Worm (Caenorhabditis elegans) whole organism, L4 larva: Measurements from ENCODE around the gene C08F8.6.
A peak's percentile ranks its signal among the peaks of the same experiment; 100 is the strongest.

ENCODE experiments used
- F10B5.3 ChIP-seq: sonication (generic microtip); optimal IDR thresholded peaks from 2 replicates; lab custom pipeline; 2016; ENCODE audit warnings: mild to moderate bottlenecking, missing genetic modification characterization, missing compliant biosample characterization
- F37D6.2 ChIP-seq: sonication (generic microtip); optimal IDR thresholded peaks from 2 replicates; lab custom pipeline; 2016; ENCODE audit warnings: mild to moderate bottlenecking, missing genetic modification characterization, missing compliant biosample characterization
- R02D3.7 ChIP-seq: fragments of 150-350 bp; sonication (generic microtip); optimal IDR thresholded peaks from 3 replicates; lab custom pipeline; 2014; ENCODE audit warnings: missing biosample characterization, missing genetic modification characterization
- T20F7.1 ChIP-seq: fragments of 200-800 bp; sonication (Bioruptor generic); optimal IDR thresholded peaks from 2 replicates; lab custom pipeline; 2018; ENCODE audit warnings: mild to moderate bottlenecking, missing genetic modification characterization, missing compliant biosample characterization
- Y48G9A.11 ChIP-seq: fragments of 200-800 bp; sonication (Bioruptor generic); IDR thresholded peaks from 2 replicates; pipeline ENCODE4 v1.3.6; 2022; ENCODE audit warnings: missing genetic modification reagents, missing genetic modification characterization, missing compliant biosample characterization
- ZK337.2 ChIP-seq: fragments of 200-800 bp; sonication (Bioruptor generic); IDR thresholded peaks from 2 replicates; pipeline ENCODE4 v1.3.6; 2022; ENCODE audit warnings: missing genetic modification reagents, missing genetic modification characterization, missing compliant biosample characterization
- aha-1 ChIP-seq: fragments of 150-350 bp; peaks from one replicate; lab custom pipeline; 2014; ENCODE audit warnings: missing biosample characterization, missing genetic modification characterization
- ama-1 ChIP-seq: fragments of 150-350 bp; optimal IDR thresholded peaks from 2 replicates; lab custom pipeline; 2014; ENCODE audit warnings: inconsistent platforms, mixed read lengths
- arid-1 ChIP-seq: fragments of 200-800 bp; sonication (Bioruptor generic); conservative IDR thresholded peaks from 2 replicates; pipeline ENCODE4 v1.3.6; 2022; ENCODE audit warnings: missing genetic modification reagents, missing genetic modification characterization, missing compliant biosample characterization
- ceh-32 ChIP-seq: sonication (generic microtip); optimal IDR thresholded peaks from 2 replicates; lab custom pipeline; 2016; ENCODE audit warnings: mild to moderate bottlenecking, missing genetic modification characterization, missing compliant biosample characterization; ENCODE audit not compliant: poor library complexity
- ctbp-1 ChIP-seq: fragments of 200-800 bp; sonication (Bioruptor generic); IDR thresholded peaks from 2 replicates; pipeline ENCODE4 v1.3.6; 2022; ENCODE audit warnings: missing genetic modification reagents, missing genetic modification characterization, missing compliant biosample characterization
- daf-12 ChIP-seq: fragments of 150-350 bp; optimal IDR thresholded peaks from 2 replicates; lab custom pipeline; 2014; ENCODE audit warnings: missing biosample characterization, missing genetic modification reagents, missing genetic modification characterization
- daf-19 ChIP-seq: fragments of 200-800 bp; sonication (Bioruptor generic); conservative IDR thresholded peaks from 2 replicates; pipeline ENCODE4 v1.3.6; 2022; ENCODE audit warnings: missing genetic modification characterization, missing compliant biosample characterization
- dmd-9 ChIP-seq: fragments of 200-800 bp; sonication (Bioruptor generic); IDR thresholded peaks from 2 replicates; pipeline ENCODE4 v1.3.6; 2022; ENCODE audit warnings: missing genetic modification reagents, missing genetic modification characterization, missing compliant biosample characterization
- duxl-1 ChIP-seq: sonication (generic microtip); optimal IDR thresholded peaks from 2 replicates; lab custom pipeline; 2016; ENCODE audit warnings: mild to moderate bottlenecking, missing genetic modification characterization, moderate library complexity, missing compliant biosample characterization; ENCODE audit not compliant: poor library complexity
- egl-27 ChIP-seq: sonication (generic microtip); optimal IDR thresholded peaks from 3 replicates; lab custom pipeline; 2017; ENCODE audit warnings: missing biosample characterization, missing genetic modification reagents, missing genetic modification characterization
- egl-43 ChIP-seq: fragments of 200-800 bp; sonication (Bioruptor generic); IDR thresholded peaks from 2 replicates; pipeline ENCODE4 v1.3.6; 2022; ENCODE audit warnings: missing genetic modification reagents, missing genetic modification characterization, missing compliant biosample characterization
- fkh-10 ChIP-seq: fragments of 150-350 bp; optimal IDR thresholded peaks from 2 replicates; lab custom pipeline; 2014; ENCODE audit warnings: missing biosample characterization, missing genetic modification reagents, missing genetic modification characterization
- gei-8 ChIP-seq: fragments of 200-800 bp; sonication (Bioruptor generic); optimal IDR thresholded peaks from 2 replicates; lab custom pipeline; 2018; ENCODE audit warnings: mild to moderate bottlenecking, missing genetic modification characterization, missing compliant biosample characterization
- hif-1 ChIP-seq, 2 experiments: sonication (generic microtip); optimal IDR thresholded peaks; 2 replicates each; lab custom pipeline; 2016 to 2017; ENCODE audit warnings: missing compliant biosample characterization in 2 of 2, missing genetic modification characterization in 2 of 2, missing genetic modification reagents in 2 of 2, missing genotype in 2 of 2, mild to moderate bottlenecking in 1 of 2
- jun-1 ChIP-seq: fragments of 150-350 bp; optimal IDR thresholded peaks from 2 replicates; lab custom pipeline; 2014; ENCODE audit warnings: missing biosample characterization, missing genetic modification reagents, missing genetic modification characterization
- lim-7 ChIP-seq: fragments of 200-800 bp; sonication (Bioruptor generic); IDR thresholded peaks from 2 replicates; pipeline ENCODE4 v1.3.6; 2022; ENCODE audit warnings: missing genetic modification characterization, missing compliant biosample characterization
- lin-1 ChIP-seq: fragments of 200-800 bp; sonication (Bioruptor generic); IDR thresholded peaks from 2 replicates; pipeline ENCODE4 v1.3.6; 2022; ENCODE audit warnings: missing genetic modification reagents, missing genetic modification characterization, missing compliant biosample characterization
- lin-13 ChIP-seq: fragments of 150-350 bp; optimal IDR thresholded peaks from 2 replicates; lab custom pipeline; 2014; ENCODE audit warnings: missing biosample characterization, missing genetic modification reagents, missing genetic modification characterization
- lin-29 ChIP-seq: fragments of 200-800 bp; sonication (Bioruptor generic); IDR thresholded peaks from 2 replicates; pipeline ENCODE4 v1.3.6; 2022; ENCODE audit warnings: missing genetic modification reagents, missing genetic modification characterization, missing compliant biosample characterization
- lin-39 ChIP-seq: fragments of 150-350 bp; optimal IDR thresholded peaks from 2 replicates; lab custom pipeline; 2014; ENCODE audit warnings: missing biosample characterization, missing genetic modification reagents, missing genetic modification characterization
- lir-3 ChIP-seq: sonication (generic microtip); optimal IDR thresholded peaks from 2 replicates; lab custom pipeline; 2016; ENCODE audit warnings: mild to moderate bottlenecking, missing genetic modification characterization, missing compliant biosample characterization
- madf-9 ChIP-seq: fragments of 200-800 bp; sonication (Bioruptor generic); conservative IDR thresholded peaks from 2 replicates; pipeline ENCODE4 v1.3.6; 2022; ENCODE audit warnings: missing genetic modification reagents, missing genetic modification characterization, missing compliant biosample characterization
- mdl-1 ChIP-seq, 2 experiments: fragments of 150-350 bp in 1 of 2; sonication (generic microtip) in 1 of 2; optimal IDR thresholded peaks; 2 replicates each; lab custom pipeline; 2014 to 2017; ENCODE audit warnings: missing biosample characterization in 2 of 2, missing genetic modification characterization in 2 of 2
- mdt-29 ChIP-seq: fragments of 200-800 bp; sonication (Bioruptor generic); IDR thresholded peaks from 2 replicates; pipeline ENCODE4 v1.3.6; 2022; ENCODE audit warnings: missing genetic modification reagents, missing genetic modification characterization, missing compliant biosample characterization
- mxl-3 ChIP-seq: fragments of 200-800 bp; sonication (Bioruptor generic); optimal IDR thresholded peaks from 2 replicates; lab custom pipeline; 2018; ENCODE audit warnings: mild to moderate bottlenecking, missing genetic modification characterization, missing compliant biosample characterization
- nhr-10 ChIP-seq: fragments of 150-350 bp; optimal IDR thresholded peaks from 2 replicates; lab custom pipeline; 2014; ENCODE audit warnings: missing biosample characterization, missing genetic modification characterization
- nhr-102 ChIP-seq: sonication (generic microtip); optimal IDR thresholded peaks from 2 replicates; lab custom pipeline; 2016; ENCODE audit warnings: mild to moderate bottlenecking, missing genetic modification characterization, moderate library complexity, missing compliant biosample characterization
- nhr-25 ChIP-seq: sonication (generic microtip); optimal IDR thresholded peaks from 2 replicates; lab custom pipeline; 2017; ENCODE audit warnings: missing genetic modification characterization, mild to moderate bottlenecking, missing compliant biosample characterization, antibody characterized with exemption, moderate library complexity, borderline replicate concordance; ENCODE audit not compliant: insufficient read depth
- nhr-28 ChIP-seq: fragments of 150-350 bp; optimal IDR thresholded peaks from 2 replicates; lab custom pipeline; 2014; ENCODE audit warnings: missing biosample characterization, missing genetic modification characterization
- nhr-41 ChIP-seq: fragments of 200-800 bp; sonication (Bioruptor generic); IDR thresholded peaks from 2 replicates; pipeline ENCODE4 v1.3.6; 2022; ENCODE audit warnings: missing genetic modification reagents, missing genetic modification characterization, missing compliant biosample characterization
- nhr-48 ChIP-seq: sonication (generic microtip); optimal IDR thresholded peaks from 2 replicates; lab custom pipeline; 2016; ENCODE audit warnings: mild to moderate bottlenecking, missing genetic modification characterization, missing compliant biosample characterization
- nhr-76 ChIP-seq: fragments of 150-350 bp; optimal IDR thresholded peaks from 2 replicates; lab custom pipeline; 2014; ENCODE audit warnings: missing biosample characterization, missing genetic modification characterization
- pha-4 ChIP-seq, 2 experiments: fragments of 150-350 bp in 1 of 2; fragments of 200-800 bp in 1 of 2; sonication (Bioruptor generic) in 1 of 2; IDR thresholded peaks in 1 of 2; optimal IDR thresholded peaks in 1 of 2; 2 replicates each; pipeline versions ENCODE4 v1.3.6 to Lab custom; 2014 to 2022; ENCODE audit warnings: missing genetic modification characterization in 2 of 2, missing genetic modification reagents in 2 of 2, missing biosample characterization in 1 of 2, missing compliant biosample characterization in 1 of 2
- saeg-2 ChIP-seq: fragments of 200-800 bp; sonication (Bioruptor generic); IDR thresholded peaks from 2 replicates; pipeline ENCODE4 v1.3.6; 2022; ENCODE audit warnings: missing genetic modification reagents, missing genetic modification characterization, missing compliant biosample characterization
- set-16 ChIP-seq: fragments of 200-800 bp; sonication (Bioruptor generic); IDR thresholded peaks from 2 replicates; pipeline ENCODE4 v1.3.6; 2022; ENCODE audit warnings: missing genetic modification reagents, missing genetic modification characterization, missing compliant biosample characterization
- snpc-4 ChIP-seq: fragments of 150-350 bp; optimal IDR thresholded peaks from 2 replicates; lab custom pipeline; 2014; ENCODE audit warnings: missing biosample characterization, missing genetic modification characterization
- spr-1 ChIP-seq: sonication (generic microtip); optimal IDR thresholded peaks from 2 replicates; lab custom pipeline; 2016; ENCODE audit warnings: mild to moderate bottlenecking, missing genetic modification characterization, missing compliant biosample characterization
- tra-1 ChIP-seq: fragments of 200-800 bp; sonication (Bioruptor generic); IDR thresholded peaks from 2 replicates; pipeline ENCODE4 v1.3.6; 2022; ENCODE audit warnings: missing genetic modification reagents, missing genetic modification characterization, missing compliant biosample characterization
- unc-130 ChIP-seq: sonication (generic microtip); optimal IDR thresholded peaks from 2 replicates; lab custom pipeline; 2016; ENCODE audit warnings: missing genetic modification reagents, missing genetic modification characterization, missing compliant biosample characterization
- zip-2 ChIP-seq: fragments of 150-350 bp; optimal IDR thresholded peaks from 2 replicates; lab custom pipeline; 2014; ENCODE audit warnings: missing biosample characterization, missing genetic modification characterization

C08F8.6 gene

DNA sequence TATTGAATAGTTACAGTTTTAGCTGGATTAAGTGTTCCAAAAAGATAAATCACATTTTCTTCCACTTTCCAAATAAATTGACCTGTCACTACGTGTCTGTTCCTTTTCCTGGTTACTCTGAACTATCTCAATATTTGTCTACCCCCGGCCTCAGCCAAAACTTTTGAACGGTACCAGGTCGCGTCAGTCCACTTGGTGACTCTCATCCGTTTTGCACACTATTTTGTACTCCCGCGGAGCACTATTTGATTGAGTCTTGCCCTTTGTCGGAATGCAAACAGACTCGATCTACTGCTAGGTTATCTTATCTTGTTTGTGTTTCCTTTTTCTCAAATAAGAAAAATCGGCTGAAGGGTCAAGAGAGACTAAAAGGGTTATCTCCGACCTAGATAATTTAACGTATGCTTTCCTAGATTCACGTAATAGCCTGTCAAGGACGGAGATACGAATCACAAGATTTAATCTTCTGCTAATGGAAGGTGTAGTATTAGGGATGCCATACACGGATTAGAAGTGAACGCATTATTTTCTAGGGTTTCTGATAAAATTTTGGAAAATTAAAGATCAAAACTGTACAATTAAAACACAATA lies 44.7 kb downstream of the C08F8.6 start:
- no peak for TF ChIP-seq F10B5.3 (tag; lab: Kevin White, UChicago)
- TF ChIP-seq nhr-28 (tag; lab: Kevin White, UChicago), result peak; percentile 17
- TF ChIP-seq snpc-4, result no peak
- TF ChIP-seq fkh-10 (GFP tag; lab: Kevin White, UChicago), result no peak
- no peak for TF ChIP-seq nhr-25

DNA sequence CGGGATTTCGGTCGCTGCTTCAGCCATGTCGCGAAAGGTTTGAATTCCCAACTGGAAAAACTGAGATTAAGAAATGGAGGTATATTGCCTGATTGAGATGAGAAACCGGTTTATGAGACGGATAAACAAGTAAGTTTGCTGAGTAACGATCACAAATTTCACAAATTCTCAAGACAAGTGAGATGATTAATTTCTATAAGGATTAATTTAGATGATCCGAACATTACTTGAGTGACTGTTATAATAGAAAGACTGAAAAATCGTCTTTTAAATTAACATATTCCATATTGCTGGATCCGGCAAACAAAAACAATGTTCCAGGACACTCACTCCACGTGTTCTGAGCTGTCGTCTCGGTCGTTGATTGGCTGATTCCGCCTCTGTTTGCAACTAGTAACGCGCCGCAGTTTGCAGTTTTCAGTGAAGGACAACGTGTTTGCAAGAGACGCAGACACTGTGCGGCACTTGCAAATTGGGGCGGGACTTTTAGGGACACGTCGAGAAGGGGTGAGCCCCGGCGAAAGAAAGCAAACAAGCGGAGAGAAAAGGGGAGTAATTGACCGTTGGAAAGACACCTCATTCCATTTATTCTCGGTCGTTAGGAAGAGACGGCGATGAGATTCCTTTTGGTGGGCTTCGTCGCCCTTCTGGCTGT lies 45.8 kb downstream of the C08F8.6 start, which contains the start of the genes imp-2 and enpl-1:
Gene imp-2, minus strand, starts transcription at position 51 of the 655 bp plus-strand sequence.
Gene enpl-1, plus strand, starts transcription at position 462 of the 655 bp plus-strand sequence.
- TF ChIP-seq daf-19 (GFP tag; lab: Robert Waterston, UW) (no peak), egl-27 (tag; lab: Kevin White, UChicago) (no peak), lim-7 (GFP tag; lab: Robert Waterston, UW) (peak; percentile 17; the same call in 1 of the 2 replicates), unc-130 (GFP tag; lab: Kevin White, UChicago) (peak; percentile 68), F37D6.2 (tag; lab: Kevin White, UChicago) (peak; percentile 63), lin-29 (GFP tag; lab: Robert Waterston, UW) (peak; percentile 52; the same call in 1 of the 2 replicates), gei-8 (GFP tag; lab: Kevin White, UChicago) (peak; percentile 76), lin-1 (GFP tag; lab: Robert Waterston, UW) (peak; percentile 70; the same call in 1 of the 2 replicates), nhr-102 (tag; lab: Kevin White, UChicago) (peak; percentile 82), nhr-28 (tag; lab: Kevin White, UChicago) (peak; percentile 73), duxl-1 (peak; percentile 53), nhr-25 (peak; percentile 65), lir-3 (tag; lab: Kevin White, UChicago) (peak; percentile 2), aha-1 (peak; percentile 87), egl-43 (peak; percentile 86), pha-4 (GFP tag; IDR thresholded peaks at IDR 0.05; lab: Robert Waterston, UW) (peak; percentile 89), pha-4 (tag; optimal IDR thresholded peaks at IDR 0.05; lab: Kevin White, UChicago) (peak; percentile 33), nhr-48 (tag; lab: Kevin White, UChicago) (peak; percentile 62), R02D3.7 (no peak), hif-1 (tag; optimal IDR thresholded peaks at IDR 0.05; lab: Kevin White, UChicago) (peak; percentile 18 to 69), spr-1 (tag; lab: Kevin White, UChicago) (peak; percentile 59), lin-39 (no peak), zip-2 (peak; percentile 43), T20F7.1 (GFP tag; lab: Kevin White, UChicago) (peak; percentile 85), mxl-3 (GFP tag; lab: Kevin White, UChicago) (peak; percentile 100), tra-1 (GFP tag; lab: Robert Waterston, UW) (peak; percentile 49; the same call in 1 of the 2 replicates), nhr-76 (tag; lab: Kevin White, UChicago) (no peak), madf-9 (GFP tag; lab: Robert Waterston, UW) (0 out of 2 replicates have a peak, but pooled peaks have one; percentile 9), nhr-41 (GFP tag; lab: Robert Waterston, UW) (no peak), jun-1 (tag; lab: Kevin White, UChicago) (peak; percentile 71), saeg-2 (GFP tag; lab: Robert Waterston, UW) (peak; percentile 78), ama-1 (lab: Kevin White, UChicago) (peak; percentile 21), mdt-29 (GFP tag; lab: Robert Waterston, UW) (peak; percentile 60; the same call in 1 of the 2 replicates), ctbp-1 (GFP tag; lab: Robert Waterston, UW) (peak; percentile 82), ZK337.2 (GFP tag; lab: Robert Waterston, UW) (no peak), dmd-9 (GFP tag; lab: Robert Waterston, UW) (peak; percentile 55; the same call in 1 of the 2 replicates), nhr-10 (tag; lab: Kevin White, UChicago) (peak; percentile 30), set-16 (GFP tag; lab: Robert Waterston, UW) (peak; percentile 67), F10B5.3 (tag; lab: Kevin White, UChicago) (peak; percentile 69), Y48G9A.11 (GFP tag; lab: Robert Waterston, UW) (no peak), lin-13 (GFP tag; lab: Kevin White, UChicago) (peak; percentile 83), daf-12 (tag; lab: Kevin White, UChicago) (no peak), mdl-1 (tag; optimal IDR thresholded peaks at IDR 0.05; lab: Kevin White, UChicago) (peak; percentile 71 to 98), arid-1 (peak; percentile 71), ceh-32 (tag; lab: Kevin White, UChicago) (no peak)
